Fruit fly (Drosophila melanogaster) Kc167 (cell line): ENCODE measurements around the gene CG9582.

Experiments
- h ChIP-seq: fragments of >200 bp; optimal IDR thresholded peaks from 3 replicates; lab custom pipeline; 2018; ENCODE audit warnings: missing external identifiers
- insv ChIP-seq: fragments of >200 bp; optimal IDR thresholded peaks from 3 replicates; lab custom pipeline; 2018; ENCODE audit warnings: missing external identifiers
- psq ChIP-seq: fragments of >200 bp; optimal IDR thresholded peaks from 2 replicates; lab custom pipeline; 2017; ENCODE audit warnings: missing external identifiers
- ttk ChIP-seq: sonication (Bioruptor generic); optimal IDR thresholded peaks from 2 replicates; lab custom pipeline; 2017; ENCODE audit warnings: missing external identifiers

DNA sequence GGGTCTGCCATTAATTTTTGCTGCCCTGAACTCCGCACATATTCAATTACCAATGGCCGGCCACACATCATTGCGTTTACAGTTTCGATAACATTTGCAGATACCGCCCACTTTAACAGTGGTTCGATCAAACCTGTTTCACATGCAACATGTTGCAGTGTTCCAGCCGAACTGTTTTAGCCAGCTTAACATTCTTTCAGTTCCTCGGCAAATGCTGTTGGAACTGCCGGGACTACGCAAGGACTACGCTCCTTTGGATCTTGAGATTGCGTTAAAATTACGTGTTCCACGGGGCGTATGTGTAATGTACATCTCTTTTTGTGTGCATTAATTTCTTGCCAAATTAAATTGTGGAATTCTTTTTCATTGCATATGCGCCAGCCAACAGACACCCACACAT lies 12.2 kb downstream of the CG9582 start:
- TF ChIP-seq h (lab: Kevin White, UChicago) (no peak), psq (lab: Kevin White, UChicago) (no peak), insv (no peak), ttk (lab: Kevin White, UChicago) (no peak)
